Fruit fly (Drosophila melanogaster) whole organism: ENCODE results near the gene alpha-Est3.

Experiments used
- CG8478 ChIP-seq: fragments of >200 bp; optimal IDR thresholded peaks from 2 replicates; lab custom pipeline; 2018; ENCODE audit warnings: inconsistent platforms
- EcR ChIP-seq, 2 experiments: fragments of >200 bp; optimal IDR thresholded peaks; 2 replicates each; lab custom pipeline; 2017; ENCODE audit warnings: missing biosample characterization in 2 of 2, missing genetic modification characterization in 2 of 2, missing genetic modification reagents in 2 of 2
- psq ChIP-seq: fragments of >200 bp; optimal IDR thresholded peaks from 2 replicates; lab custom pipeline; 2017
- usp ChIP-seq: fragments of >200 bp; optimal IDR thresholded peaks from 2 replicates; lab custom pipeline; 2017; ENCODE audit warnings: missing biosample characterization, missing genetic modification characterization, mixed read lengths

DNA sequence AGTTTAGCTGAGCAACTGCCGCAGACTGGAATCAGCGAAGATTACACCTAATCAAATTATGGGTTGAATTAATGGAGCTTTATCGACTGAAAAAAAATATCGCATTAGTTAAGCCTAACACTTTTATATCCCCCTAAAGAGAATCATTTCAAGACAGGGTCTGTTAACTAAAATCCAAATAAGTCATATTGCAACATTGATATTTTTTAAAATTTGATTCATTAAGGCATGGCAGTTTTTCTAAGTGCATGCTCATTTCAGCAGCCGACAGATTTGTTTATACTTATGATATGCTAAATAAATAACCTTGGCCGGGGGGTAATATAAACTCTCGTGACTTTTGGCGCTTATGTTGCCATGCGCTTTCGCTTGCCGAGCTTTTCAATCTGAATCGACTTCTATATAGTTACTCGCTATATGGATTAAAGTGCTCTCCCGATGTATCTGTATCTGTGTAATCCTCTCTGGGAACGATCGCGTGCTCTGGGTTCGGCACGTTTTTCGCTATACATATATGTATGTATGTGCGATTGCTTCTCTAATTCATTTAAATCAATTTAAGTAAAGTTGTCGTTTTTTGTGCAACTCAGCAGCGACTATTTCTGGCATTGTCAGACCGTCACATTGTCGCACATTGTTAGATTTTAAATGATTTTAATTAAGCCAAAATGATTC is 35.0 kb downstream of the alpha-Est3 start:
- no peak for TF ChIP-seq psq (lab: Kevin White, UChicago)
- TF ChIP-seq usp = no peak
- TF ChIP-seq EcR (GFP tag; optimal IDR thresholded peaks at IDR 0.05; lab: Kevin White, UChicago) = no peak
- no peak for TF ChIP-seq CG8478 (lab: Kevin White, UChicago)
